Fruit fly (Drosophila melanogaster) whole organism, pupa: ENCODE measurements around the gene Frmd5.

Experiments
- CG10348 ChIP-seq: fragments of 200-800 bp; sonication (Bioruptor generic); IDR thresholded peaks from 2 replicates; pipeline ENCODE4 v1.3.6; 2022; ENCODE audit warnings: missing biosample characterization, missing genetic modification characterization
- CG12605 ChIP-seq: fragments of 200-800 bp; sonication (Bioruptor generic); IDR thresholded peaks from 2 replicates; pipeline ENCODE4 v1.3.6; 2022; ENCODE audit warnings: missing biosample characterization, missing genetic modification characterization
- CG13204 ChIP-seq: fragments of 200-800 bp; sonication (Bioruptor generic); optimal IDR thresholded peaks from 2 replicates; lab custom pipeline; 2018; ENCODE audit warnings: missing biosample characterization, mild to moderate bottlenecking, missing genetic modification characterization, moderate library complexity
- CG14655 ChIP-seq: fragments of 200-800 bp; sonication (Bioruptor generic); optimal IDR thresholded peaks from 3 replicates; lab custom pipeline; 2017; ENCODE audit warnings: mild to moderate bottlenecking, missing biosample characterization, missing genetic modification reagents, missing genetic modification characterization
- CG15710 ChIP-seq: fragments of 200-800 bp; sonication (Bioruptor generic); optimal IDR thresholded peaks from 2 replicates; lab custom pipeline; 2018; ENCODE audit warnings: missing biosample characterization, mild to moderate bottlenecking, missing genetic modification characterization, moderate library complexity
- CG17806 ChIP-seq: fragments of 200-800 bp; sonication (Bioruptor generic); optimal IDR thresholded peaks from 2 replicates; lab custom pipeline; 2018; ENCODE audit warnings: missing biosample characterization, mild to moderate bottlenecking, missing genetic modification characterization, moderate library complexity
- CG32121 ChIP-seq: fragments of 200-800 bp; sonication (Bioruptor generic); IDR thresholded peaks from 2 replicates; pipeline ENCODE4 v1.3.6; 2022; ENCODE audit warnings: missing biosample characterization, missing genetic modification characterization
- CG34367 ChIP-seq: fragments of 200-800 bp; sonication (Bioruptor generic); optimal IDR thresholded peaks from 2 replicates; lab custom pipeline; 2018; ENCODE audit warnings: missing biosample characterization, mild to moderate bottlenecking, missing genetic modification characterization
- CG4496 ChIP-seq: fragments of 200-800 bp; sonication (Bioruptor generic); IDR thresholded peaks from 3 replicates; pipeline ENCODE4 v1.3.6; 2022; ENCODE audit warnings: missing biosample characterization, missing genetic modification characterization
- CG8159 ChIP-seq: fragments of 200-800 bp; sonication (Bioruptor generic); optimal IDR thresholded peaks from 3 replicates; lab custom pipeline; 2018; ENCODE audit warnings: missing biosample characterization, mild to moderate bottlenecking, missing genetic modification characterization, moderate library complexity
- CG8301 ChIP-seq: fragments of 200-800 bp; sonication (Bioruptor generic); optimal IDR thresholded peaks from 2 replicates; lab custom pipeline; 2018; ENCODE audit warnings: missing biosample characterization, mild to moderate bottlenecking, missing genetic modification characterization
- CG9948 ChIP-seq: fragments of 200-800 bp; sonication (Bioruptor generic); optimal IDR thresholded peaks from 2 replicates; lab custom pipeline; 2018; ENCODE audit warnings: missing biosample characterization, mild to moderate bottlenecking, missing genetic modification characterization, moderate library complexity
- D1 ChIP-seq: fragments of 200-800 bp; sonication (Bioruptor generic); optimal IDR thresholded peaks from 2 replicates; lab custom pipeline; 2018; ENCODE audit warnings: missing biosample characterization, mild to moderate bottlenecking, missing genetic modification characterization, moderate library complexity
- EcR ChIP-seq: fragments of 200-800 bp; sonication (Bioruptor generic); optimal IDR thresholded peaks from 3 replicates; lab custom pipeline; 2019; ENCODE audit warnings: missing biosample characterization, missing genetic modification characterization, mild to moderate bottlenecking, moderate library complexity, missing genetic modification reagents
- Ets98B ChIP-seq: fragments of 200-800 bp; sonication (Bioruptor generic); IDR thresholded peaks from 2 replicates; pipeline ENCODE4 v1.3.6; 2022; ENCODE audit warnings: missing biosample characterization, missing genetic modification characterization
- Pif1A ChIP-seq: fragments of 200-800 bp; sonication (Bioruptor generic); optimal IDR thresholded peaks from 3 replicates; lab custom pipeline; 2016; ENCODE audit warnings: missing biosample characterization, missing genetic modification characterization
- Pif1B ChIP-seq: fragments of 200-800 bp; sonication (Bioruptor generic); optimal IDR thresholded peaks from 3 replicates; lab custom pipeline; 2016; ENCODE audit warnings: missing biosample characterization, missing genetic modification characterization
- Snoo ChIP-seq: fragments of 200-800 bp; sonication (Bioruptor generic); optimal IDR thresholded peaks from 3 replicates; lab custom pipeline; 2017; ENCODE audit warnings: missing biosample characterization, mild to moderate bottlenecking, missing genetic modification characterization, inconsistent platforms
- fd96Ca ChIP-seq: fragments of 200-800 bp; sonication (Bioruptor generic); IDR thresholded peaks from 3 replicates; pipeline ENCODE4 v1.3.6; 2022; ENCODE audit warnings: missing biosample characterization, missing genetic modification characterization
- gl ChIP-seq: fragments of 200-800 bp; sonication (Bioruptor generic); optimal IDR thresholded peaks from 2 replicates; lab custom pipeline; 2018; ENCODE audit warnings: missing biosample characterization, mild to moderate bottlenecking, missing genetic modification characterization
- rn ChIP-seq: fragments of 200-800 bp; sonication (Bioruptor generic); IDR thresholded peaks from 2 replicates; pipeline ENCODE4 v1.3.6; 2022; ENCODE audit warnings: missing biosample characterization, missing genetic modification characterization

The Frmd5 gene

DNA sequence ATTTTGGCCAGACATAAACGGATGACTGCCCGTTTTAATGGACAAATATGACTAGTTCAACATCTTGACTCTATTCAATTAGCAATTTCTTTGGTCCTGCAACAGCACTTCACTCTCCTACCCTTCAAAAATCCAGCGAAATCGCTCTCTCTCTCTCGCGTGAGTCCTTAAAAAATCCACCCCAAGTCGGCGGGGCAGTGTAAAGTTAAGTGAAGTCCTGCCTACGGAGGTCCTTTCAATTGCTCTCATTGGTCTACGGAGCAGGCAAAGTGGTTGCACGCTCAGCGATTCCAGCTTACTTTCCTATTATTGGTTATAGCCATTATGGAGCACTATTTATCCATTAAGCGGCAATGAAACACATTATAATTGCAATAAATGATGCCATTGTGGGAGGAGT is 9.6 kb downstream of the Frmd5 start, which contains the start of gene CG34367:
Gene CG34367, minus strand, starts transcription at position 35 of the 400 bp plus-strand sequence.
- no peak for TF ChIP-seq CG17806 (tag; lab: Kevin White, UChicago)
- TF ChIP-seq Ets98B (GFP tag; lab: Robert Waterston, UW), result no peak
- TF ChIP-seq CG8301 (tag; lab: Kevin White, UChicago), result no peak
- TF ChIP-seq CG34367, result no peak
- no peak for TF ChIP-seq CG10348
- TF ChIP-seq D1 (tag; lab: Kevin White, UChicago), result no peak
- no peak for TF ChIP-seq EcR (GFP tag; lab: Kevin White, UChicago)
- no peak for TF ChIP-seq CG13204 (GFP tag; lab: Kevin White, UChicago)
- TF ChIP-seq Pif1A, result no peak
- TF ChIP-seq CG14655 (GFP tag; lab: Kevin White, UChicago), result no peak
- TF ChIP-seq CG9948 (tag; lab: Kevin White, UChicago), result no peak
- TF ChIP-seq rn, result no peak
- TF ChIP-seq gl (tag; lab: Kevin White, UChicago), result no peak
- TF ChIP-seq CG4496 (GFP tag; lab: Robert Waterston, UW), result no peak
- TF ChIP-seq fd96Ca (GFP tag; lab: Robert Waterston, UW), result no peak
- no peak for TF ChIP-seq Snoo (tag; lab: Kevin White, UChicago)

DNA sequence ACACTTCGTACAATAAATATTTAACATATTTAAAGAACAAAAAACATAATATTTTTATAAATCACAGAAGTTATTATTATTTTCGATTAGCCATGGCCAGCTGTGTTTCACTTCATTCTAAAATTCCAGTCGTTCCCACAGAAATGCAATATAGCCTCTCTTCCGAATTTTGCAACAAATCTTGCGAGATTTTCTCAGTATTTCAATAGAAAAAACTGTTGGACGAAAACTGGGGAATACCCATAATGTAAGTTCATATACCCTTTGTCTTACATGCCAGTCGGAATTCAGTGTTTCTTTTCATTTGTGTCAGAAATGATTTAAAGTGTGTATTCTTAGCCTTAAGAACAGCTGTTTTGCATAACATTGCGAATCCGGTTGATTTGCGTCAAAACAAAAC is 12.3 kb downstream of the Frmd5 start, which contains the start of the genes CtsL4 and ClpP:
Gene CtsL4, minus strand, starts transcription at position 90 of the 400 bp plus-strand sequence.
Gene ClpP, plus strand, starts transcription at position 288 of the 400 bp plus-strand sequence.
- TF ChIP-seq CG34367, result peak; percentile 49
- no peak for TF ChIP-seq CG12605 (GFP tag; lab: Robert Waterston, UW)
- TF ChIP-seq CG17806 (tag; lab: Kevin White, UChicago), result peak; percentile 26
- no peak for TF ChIP-seq EcR (GFP tag; lab: Kevin White, UChicago)
- TF ChIP-seq CG15710 (tag; lab: Kevin White, UChicago), result peak; percentile 51
- peak; percentile 42 for TF ChIP-seq Snoo (tag; lab: Kevin White, UChicago)
- TF ChIP-seq Ets98B (GFP tag; lab: Robert Waterston, UW), result no peak
- no peak for TF ChIP-seq rn
- TF ChIP-seq CG8159, result no peak

DNA sequence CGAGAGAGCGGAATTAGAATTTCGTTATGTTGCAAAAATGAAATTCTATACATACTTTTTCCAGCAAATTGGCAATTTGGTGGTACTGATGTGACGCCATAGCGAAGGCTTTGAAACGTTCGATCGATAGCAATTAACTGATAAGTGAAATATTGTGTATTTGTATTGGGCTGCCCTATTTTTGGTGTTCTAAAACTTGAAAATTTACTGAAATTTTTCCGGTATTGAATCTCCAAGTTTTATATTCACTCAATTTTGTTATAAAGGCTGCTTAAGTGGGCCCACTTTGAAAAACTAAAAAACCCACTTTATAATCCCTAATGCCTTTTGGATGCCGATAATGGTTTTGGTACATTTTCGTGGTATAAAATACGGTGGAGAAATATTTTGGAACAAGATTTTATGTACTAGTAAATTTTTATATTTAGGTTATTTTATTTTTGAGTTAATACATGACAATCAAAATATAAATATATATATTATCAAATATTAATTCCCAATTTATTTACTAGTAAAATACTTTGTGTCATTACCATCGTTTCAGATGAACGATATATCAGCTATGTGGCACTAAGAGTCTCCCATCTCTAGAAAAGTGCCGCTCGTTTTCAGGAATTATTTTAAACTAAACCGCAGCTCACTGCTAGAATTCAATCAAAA is 18.3 kb downstream of the Frmd5 start, which contains the start of the genes Cand1 and pim:
Gene Cand1, minus strand, starts transcription at position 300 of the 660 bp plus-strand sequence.
Gene pim, plus strand, starts transcription at position 582 of the 660 bp plus-strand sequence.
- TF ChIP-seq Pif1A (no peak), CG14655 (GFP tag; lab: Kevin White, UChicago) (no peak), CG8301 (tag; lab: Kevin White, UChicago) (no peak), Ets98B (GFP tag; lab: Robert Waterston, UW) (no peak), CG34367 (no peak), CG12605 (GFP tag; lab: Robert Waterston, UW) (no peak), Snoo (tag; lab: Kevin White, UChicago) (no peak), CG4496 (GFP tag; lab: Robert Waterston, UW) (no peak), rn (no peak), fd96Ca (GFP tag; lab: Robert Waterston, UW) (no peak), CG8159 (no peak), CG13204 (GFP tag; lab: Kevin White, UChicago) (no peak), Pif1B (GFP tag; lab: Kevin White, UChicago) (no peak), CG17806 (tag; lab: Kevin White, UChicago) (no peak), gl (tag; lab: Kevin White, UChicago) (no peak), CG32121 (GFP tag; lab: Robert Waterston, UW) (no peak), EcR (GFP tag; lab: Kevin White, UChicago) (no peak), D1 (tag; lab: Kevin White, UChicago) (no peak), CG9948 (tag; lab: Kevin White, UChicago) (no peak), CG10348 (no peak)

DNA sequence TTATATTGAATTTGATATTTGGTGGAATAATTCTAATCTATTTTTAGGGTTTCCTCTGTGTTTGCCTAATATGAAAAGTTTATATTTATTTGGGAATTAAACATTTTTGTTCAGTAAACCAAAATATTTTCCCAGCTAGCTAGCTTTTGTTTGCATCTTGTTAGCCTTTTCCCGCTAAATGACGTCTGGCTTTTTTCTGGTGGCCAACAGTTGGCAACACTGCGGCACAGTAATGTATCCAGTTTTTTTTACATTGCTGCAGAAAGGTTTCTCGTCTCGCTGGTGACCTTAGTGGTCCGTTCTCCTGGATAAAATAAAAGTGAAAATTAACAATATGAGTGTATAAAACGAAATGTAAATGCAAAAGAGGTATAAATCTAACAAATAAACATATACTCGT is 20.0 kb downstream of the Frmd5 start, which contains the start of gene lft:
Gene lft, plus strand, starts transcription at position 243 of the 400 bp plus-strand sequence.
- TF ChIP-seq CG4496 (GFP tag; lab: Robert Waterston, UW) (no peak), CG10348 (no peak), Pif1A (no peak), CG17806 (tag; lab: Kevin White, UChicago) (no peak), CG13204 (GFP tag; lab: Kevin White, UChicago) (no peak), CG14655 (GFP tag; lab: Kevin White, UChicago) (no peak), Ets98B (GFP tag; lab: Robert Waterston, UW) (no peak), CG34367 (no peak), D1 (tag; lab: Kevin White, UChicago) (no peak), CG9948 (tag; lab: Kevin White, UChicago) (no peak), CG15710 (tag; lab: Kevin White, UChicago) (no peak), CG32121 (GFP tag; lab: Robert Waterston, UW) (no peak), gl (tag; lab: Kevin White, UChicago) (no peak), CG12605 (GFP tag; lab: Robert Waterston, UW) (no peak), CG8159 (no peak), fd96Ca (GFP tag; lab: Robert Waterston, UW) (no peak), Pif1B (GFP tag; lab: Kevin White, UChicago) (no peak), Snoo (tag; lab: Kevin White, UChicago) (no peak), CG8301 (tag; lab: Kevin White, UChicago) (no peak), rn (no peak)

DNA sequence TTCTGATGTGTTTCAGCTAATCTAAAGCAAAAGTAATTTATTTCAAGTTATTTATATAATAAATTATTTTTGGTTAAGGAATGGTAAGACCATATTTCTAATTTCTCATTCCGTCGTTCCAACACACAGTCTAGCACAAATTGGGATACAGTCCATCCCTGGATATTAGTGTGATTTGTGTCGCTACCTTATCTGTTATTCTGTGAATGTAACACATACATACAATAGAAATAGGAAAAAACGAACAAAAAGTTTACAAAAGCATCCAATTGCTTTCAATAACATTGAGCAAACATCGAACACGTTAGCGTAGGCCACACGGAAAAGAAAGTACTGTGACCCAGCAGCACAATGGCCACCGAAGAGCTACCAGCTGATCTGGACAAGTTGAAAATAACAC is 22.3 kb downstream of the Frmd5 start, which contains the start of gene CG5056:
Gene CG5056, plus strand, starts transcription at position 168 of the 400 bp plus-strand sequence.
- peak; percentile 41; the same call in 1 of the 2 replicates for TF ChIP-seq CG32121 (GFP tag; lab: Robert Waterston, UW)
- TF ChIP-seq EcR (GFP tag; lab: Kevin White, UChicago), result no peak
- peak; percentile 30 for TF ChIP-seq CG9948 (tag; lab: Kevin White, UChicago)
- TF ChIP-seq CG15710 (tag; lab: Kevin White, UChicago), result peak; percentile 40
- peak; percentile 11; the same call in 1 of the 2 replicates for TF ChIP-seq CG12605 (GFP tag; lab: Robert Waterston, UW)
- TF ChIP-seq CG17806 (tag; lab: Kevin White, UChicago), result peak; percentile 6
- no peak for TF ChIP-seq D1 (tag; lab: Kevin White, UChicago)
- TF ChIP-seq Ets98B (GFP tag; lab: Robert Waterston, UW), result peak; percentile 29; the same call in 1 of the 2 replicates
- peak; percentile 2 for TF ChIP-seq Snoo (tag; lab: Kevin White, UChicago)
- TF ChIP-seq gl (tag; lab: Kevin White, UChicago), result peak; percentile 57
- no peak for TF ChIP-seq Pif1B (GFP tag; lab: Kevin White, UChicago)
- peak; percentile 32 for TF ChIP-seq CG34367
- TF ChIP-seq, all 21 proteins: peak for 9
